Worm (Caenorhabditis elegans): ENCODE data around the gene JC8.7.

JC8.7 gene

DNA sequence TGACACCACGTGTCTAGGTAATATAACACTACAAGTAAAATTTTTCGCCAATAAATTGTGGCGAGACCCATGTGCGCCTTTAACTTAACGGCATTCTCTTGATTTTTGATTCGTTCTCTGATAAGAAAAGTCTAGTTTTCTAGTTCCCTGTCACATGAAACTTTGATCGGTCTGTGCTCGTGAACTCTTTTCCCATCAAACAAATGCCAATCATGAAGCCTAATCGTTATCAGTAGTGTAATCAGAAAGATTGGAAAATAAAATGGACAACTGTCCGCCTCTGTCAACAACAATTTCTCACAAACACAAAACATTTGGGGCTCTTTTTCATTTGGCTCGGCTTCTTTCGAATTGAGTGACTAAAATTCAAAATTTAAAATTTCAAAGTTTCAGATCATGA is 6.8 kb downstream of the JC8.7 start, which contains the start of gene ttr-45 (continued):
- TF ChIP-seq dpff-1 (tag; optimal IDR thresholded peaks at IDR 0.05), result no peak
- peak; percentile 19 for TF ChIP-seq ets-4 (GFP tag; optimal IDR thresholded peaks at IDR 0.05)
- peak; percentile 52 for TF ChIP-seq tlf-1 (GFP tag; optimal IDR thresholded peaks at IDR 0.05)
- TF ChIP-seq atf-7 (tag; optimal IDR thresholded peaks at IDR 0.05), result peak; percentile 50
- TF ChIP-seq dox-1 (GFP tag; IDR thresholded peaks at IDR 0.05), result 0 out of 2 replicates have a peak, but pooled peaks have one; percentile 25
- no peak for TF ChIP-seq cebp-2 (GFP tag; IDR thresholded peaks at IDR 0.05)
- peak; percentile 27 for TF ChIP-seq tbp1 (GFP tag; optimal IDR thresholded peaks at IDR 0.05)
- TF ChIP-seq lin-40 (tag; optimal IDR thresholded peaks at IDR 0.05), result peak; percentile 44
- 0 out of 2 replicates have a peak, but pooled peaks have one; percentile 12 for TF ChIP-seq Y56A3A.18 (GFP tag; IDR thresholded peaks at IDR 0.05)
- no peak for TF ChIP-seq ztf-3 (GFP tag; optimal IDR thresholded peaks at IDR 0.05)
- TF ChIP-seq attf-5 (GFP tag; optimal IDR thresholded peaks at IDR 0.05), result peak; percentile 43
- TF ChIP-seq cebp-1 (GFP tag; IDR thresholded peaks at IDR 0.05), result no peak
- TF ChIP-seq cebp-1 (tag; optimal IDR thresholded peaks at IDR 0.05), result peak; percentile 53

DNA sequence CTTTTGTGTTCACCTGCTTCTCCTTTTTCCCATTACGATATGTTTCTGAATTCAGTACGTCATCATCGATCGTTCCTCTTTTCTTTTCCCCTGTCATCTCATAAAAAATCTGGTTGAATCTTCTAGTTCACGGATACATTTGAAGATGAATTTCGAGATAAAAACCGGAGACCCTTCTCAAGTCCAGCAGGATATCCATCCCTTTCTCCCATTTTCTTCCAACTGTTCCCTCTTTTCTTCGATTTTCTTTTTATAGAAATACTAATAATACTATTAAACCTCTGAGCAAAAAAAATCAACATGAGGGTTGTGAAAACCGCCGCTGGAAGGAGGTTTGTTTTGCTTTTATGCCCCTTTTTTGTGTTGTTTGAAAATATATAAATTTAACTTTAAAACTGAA is 8.8 kb downstream of the JC8.7 start, which contains the start of gene bus-12:
Gene bus-12, plus strand, starts transcription at position 301 of the 400 bp plus-strand sequence.
- TF ChIP-seq attf-3 (GFP tag; conservative IDR thresholded peaks at IDR 0.05), result no peak
- TF ChIP-seq nhr-120 (GFP tag; IDR thresholded peaks at IDR 0.05), result no peak
- TF ChIP-seq egl-18 (GFP tag; IDR thresholded peaks at IDR 0.05), result no peak
- TF ChIP-seq T07F8.4 (tag; optimal IDR thresholded peaks at IDR 0.05), result no peak
- no peak for TF ChIP-seq ztf-26 (tag; optimal IDR thresholded peaks at IDR 0.05)
- TF ChIP-seq nhr-27 (tag; optimal IDR thresholded peaks at IDR 0.05), result no peak
- TF ChIP-seq ceh-79 (tag; optimal IDR thresholded peaks at IDR 0.05), result no peak
- TF ChIP-seq ztf-28 (GFP tag; IDR thresholded peaks at IDR 0.05), result no peak
- no peak for TF ChIP-seq cebp-1 (GFP tag; IDR thresholded peaks at IDR 0.05)
- no peak for TF ChIP-seq cebp-1 (tag; optimal IDR thresholded peaks at IDR 0.05)
- no peak for TF ChIP-seq mes-4 (tag; optimal IDR thresholded peaks at IDR 0.05)

DNA sequence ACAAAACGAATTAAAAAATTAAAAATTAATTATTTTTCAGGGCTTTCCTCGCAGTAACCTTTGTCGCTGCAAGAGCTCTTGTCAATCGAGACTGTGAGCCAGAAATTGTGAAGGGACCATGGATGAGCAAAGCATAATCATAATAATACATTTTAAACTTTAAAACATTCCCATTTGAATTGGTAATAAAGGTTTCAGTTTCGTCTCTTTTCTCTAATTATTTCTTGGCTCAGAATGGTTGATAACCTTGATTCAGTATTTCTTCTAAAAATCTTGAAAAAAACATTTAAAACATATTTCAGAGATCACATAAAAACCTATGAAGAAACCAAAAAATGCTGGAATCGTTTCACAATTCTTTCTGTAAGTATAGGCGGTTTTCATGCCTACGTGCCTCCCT is 11.8 kb downstream of the JC8.7 start, which contains the start of gene JC8.16:
Gene JC8.16, plus strand, starts transcription at position 301 of the 400 bp plus-strand sequence.
- TF ChIP-seq attf-5 (GFP tag; optimal IDR thresholded peaks at IDR 0.05) (no peak), Y79H2A.3 (GFP tag; conservative IDR thresholded peaks at IDR 0.05) (no peak), ztf-26 (tag; optimal IDR thresholded peaks at IDR 0.05) (no peak), ceh-79 (tag; optimal IDR thresholded peaks at IDR 0.05) (no peak), egl-18 (GFP tag; IDR thresholded peaks at IDR 0.05) (no peak), dpff-1 (tag; optimal IDR thresholded peaks at IDR 0.05) (no peak), athp-1 (tag; optimal IDR thresholded peaks at IDR 0.05) (no peak), dpl-1 (GFP tag; optimal IDR thresholded peaks at IDR 0.05) (no peak), somi-1 (GFP tag; optimal IDR thresholded peaks at IDR 0.05) (no peak), lin-35 (GFP tag; optimal IDR thresholded peaks at IDR 0.05) (no peak)

DNA sequence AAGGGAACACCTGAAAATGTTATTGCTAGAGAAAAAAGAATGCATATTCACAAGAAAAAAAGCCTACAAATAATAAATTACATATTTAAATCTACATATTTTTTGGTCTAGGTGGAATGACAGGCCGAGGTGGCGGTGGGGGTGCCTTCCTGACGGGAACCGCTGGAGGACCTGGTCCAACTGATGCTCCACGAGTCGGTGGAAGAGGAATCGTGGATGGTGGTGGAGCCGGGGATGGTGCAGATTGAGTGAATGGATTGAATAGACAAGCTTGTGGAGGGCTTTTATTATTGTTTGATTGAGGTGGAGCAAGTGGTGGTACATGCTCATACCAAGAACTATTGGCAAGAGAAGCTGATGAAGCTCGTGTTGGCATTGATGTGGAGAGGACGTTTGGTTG is 14.7 kb downstream of the JC8.7 start:
- TF ChIP-seq F57C9.4 (tag; optimal IDR thresholded peaks at IDR 0.05) (no peak), zfh-2 (GFP tag; conservative IDR thresholded peaks at IDR 0.05) (peak; percentile 73), cebp-2 (GFP tag; IDR thresholded peaks at IDR 0.05) (0 out of 2 replicates have a peak, but pooled peaks have one; percentile 62)

DNA sequence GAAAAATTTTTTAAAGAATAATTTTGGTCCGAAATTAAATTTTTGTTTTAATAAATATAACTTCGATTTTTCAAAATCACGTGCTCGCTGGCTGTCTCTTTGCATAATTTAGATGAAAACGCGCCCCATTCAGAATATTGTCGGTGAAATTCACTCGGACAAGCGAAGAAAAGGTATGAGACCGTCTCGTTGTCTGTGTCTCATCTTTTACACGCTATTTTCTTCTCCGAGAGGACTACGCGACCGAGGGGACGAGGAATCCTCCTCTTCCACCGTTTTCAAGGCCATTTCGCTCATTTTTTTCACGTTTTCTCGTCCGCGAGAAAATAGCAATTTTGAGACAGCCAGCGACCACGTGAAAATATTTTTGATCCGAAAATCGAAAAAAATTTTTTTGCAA is 15.8 kb downstream of the JC8.7 start:
- TF ChIP-seq mcd-1 (GFP tag; IDR thresholded peaks at IDR 0.05) (peak; percentile 62), aptf-3 (GFP tag; IDR thresholded peaks at IDR 0.05) (0 out of 2 replicates have a peak, but pooled peaks have one; percentile 25), hmg-1.2 (GFP tag; IDR thresholded peaks at IDR 0.05) (peak; percentile 70)
